Fruit fly (Drosophila melanogaster) whole organism, adult: ENCODE measurements around the gene Elba3.

Experiments
- CG11617 ChIP-seq: fragments of 200-800 bp; sonication (Bioruptor generic); optimal IDR thresholded peaks from 2 replicates; lab custom pipeline; 2017; ENCODE audit warnings: mild to moderate bottlenecking, missing biosample characterization, missing genetic modification reagents, missing genetic modification characterization
- CG7045 ChIP-seq: fragments of 200-800 bp; sonication (Bioruptor generic); optimal IDR thresholded peaks from 2 replicates; lab custom pipeline; 2017; ENCODE audit warnings: missing biosample characterization, mild to moderate bottlenecking, missing genetic modification characterization
- kay ChIP-seq: fragments of 200-800 bp; sonication (Bioruptor generic); peaks from one replicate; lab custom pipeline; 2016; ENCODE audit warnings: missing biosample characterization, missing genetic modification characterization, borderline replicate concordance
- tj ChIP-seq: fragments of 200-800 bp; sonication (Bioruptor generic); optimal IDR thresholded peaks from 3 replicates; lab custom pipeline; 2017; ENCODE audit warnings: missing biosample characterization, mild to moderate bottlenecking, missing genetic modification characterization, moderate library complexity

DNA sequence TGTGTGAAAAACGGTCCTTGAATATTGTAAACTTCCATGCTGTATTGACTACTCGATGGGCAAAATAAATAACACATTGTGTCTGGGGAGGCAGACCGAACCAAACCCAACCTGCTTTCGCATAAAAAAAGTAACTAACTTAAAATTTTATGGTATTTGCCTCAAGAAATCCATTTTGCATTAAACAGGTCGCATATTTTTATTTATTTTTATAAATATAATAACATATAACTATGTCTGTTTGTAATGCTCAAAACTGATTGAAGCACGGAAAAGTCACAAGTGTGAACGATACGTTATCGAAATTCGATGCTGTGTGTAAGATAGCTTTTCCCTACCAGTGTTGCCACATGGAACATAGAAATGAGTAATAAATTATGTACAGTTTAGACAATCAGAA is 4.9 kb upstream of the Elba3 start, which contains the start of gene CG11929:
- TF ChIP-seq CG7045 (GFP tag; lab: Kevin White, UChicago) (no peak), tj (GFP tag; lab: Kevin White, UChicago) (no peak), kay (GFP tag; lab: Kevin White, UChicago) (no peak), CG11617 (GFP tag; lab: Kevin White, UChicago) (no peak)
